Worm (Caenorhabditis elegans): ENCODE measurements around the gene F45E4.5.

Gene F45E4.5

ce11 chrIV:7632535-7632934, 3.7 kb upstream of the F45E4.5 start, which contains the start of gene F45E4.6 (continued):
- TF ChIP-seq C04F5.9 (tag; optimal IDR thresholded peaks at IDR 0.05), result no peak
- no peak for TF ChIP-seq lin-13 (GFP tag; optimal IDR thresholded peaks at IDR 0.05)
- TF ChIP-seq hlh-4 (tag; optimal IDR thresholded peaks at IDR 0.05), result no peak
- no peak for TF ChIP-seq pqm-1 (tag; optimal IDR thresholded peaks at IDR 0.05)
- TF ChIP-seq lin-39 (tag; optimal IDR thresholded peaks at IDR 0.05), result no peak
- TF ChIP-seq fos-1 (tag; optimal IDR thresholded peaks at IDR 0.05), result no peak
- no peak for TF ChIP-seq grh-1 (GFP tag; IDR thresholded peaks at IDR 0.05)
- TF ChIP-seq unc-98 (GFP tag; IDR thresholded peaks at IDR 0.05), result no peak
- TF ChIP-seq ceh-88 (GFP tag; IDR thresholded peaks at IDR 0.05), result no peak
- no peak for TF ChIP-seq nhr-11 (tag; optimal IDR thresholded peaks at IDR 0.05)
- no peak for TF ChIP-seq ama-1 (optimal IDR thresholded peaks at IDR 0.05)
- peak; percentile 20 for TF ChIP-seq rnt-1 (tag; optimal IDR thresholded peaks at IDR 0.05)

DNA sequence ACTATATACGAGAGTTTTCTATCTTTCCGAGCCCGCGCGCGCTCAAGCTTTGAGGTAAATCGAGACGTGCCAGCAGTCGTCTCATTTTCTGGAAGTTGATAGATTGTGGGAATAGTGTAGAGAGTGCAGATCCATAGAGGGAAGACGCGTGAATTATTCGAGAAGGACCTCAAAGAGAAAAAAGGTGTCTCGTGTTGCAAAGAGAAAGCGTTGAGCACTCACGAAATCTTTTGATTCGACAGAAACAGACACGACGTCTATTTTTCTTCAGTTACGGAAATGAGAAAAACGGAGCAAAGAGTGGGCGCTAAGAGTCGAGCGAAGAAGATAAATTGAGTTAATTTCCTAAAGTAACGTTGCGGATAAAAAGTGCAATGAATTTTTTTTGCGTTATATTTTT, 5.0 kb downstream of the F45E4.5 start:
- TF ChIP-seq ceh-82 (tag; optimal IDR thresholded peaks at IDR 0.05) (peak in 1 of 3 experiments; percentile 20), lsy-2 (tag; optimal IDR thresholded peaks at IDR 0.05) (peak in 1 of 2 experiments; percentile 3), lin-14 (GFP tag; optimal IDR thresholded peaks at IDR 0.05) (peak; percentile 63), fos-1 (tag; optimal IDR thresholded peaks at IDR 0.05) (no peak), snpc-4 (tag; optimal IDR thresholded peaks at IDR 0.05) (no peak), unc-86 (tag; optimal IDR thresholded peaks at IDR 0.05) (peak; percentile 71), lir-3 (tag; optimal IDR thresholded peaks at IDR 0.05; ENCODE audit: poor library complexity) (no peak), efl-1 (optimal IDR thresholded peaks at IDR 0.05) (peak in 1 of 2 experiments; percentile 11), efl-1 (GFP tag; optimal IDR thresholded peaks at IDR 0.05 in 1 of 2) (no peak), swsn-7 (tag; optimal IDR thresholded peaks at IDR 0.05) (peak; percentile 15), nhr-71 (tag; optimal IDR thresholded peaks at IDR 0.05) (peak; percentile 13), fkh-10 (GFP tag; optimal IDR thresholded peaks at IDR 0.05) (peak; percentile 36), mep-1 (tag; optimal IDR thresholded peaks at IDR 0.05) (no peak), egl-13 (tag; optimal IDR thresholded peaks at IDR 0.05) (peak; percentile 60), nhr-47 (tag; optimal IDR thresholded peaks at IDR 0.05) (peak; percentile 31), elt-3 (tag; optimal IDR thresholded peaks at IDR 0.05) (no peak), aly-2 (tag; optimal IDR thresholded peaks at IDR 0.05) (peak; percentile 81)

ce11 chrIV:7623078-7623477, 5.8 kb downstream of the F45E4.5 start:
- no peak for TF ChIP-seq Y116A8C.19 (tag; optimal IDR thresholded peaks at IDR 0.05; ENCODE audit: borderline replicate concordance)
- no peak for TF ChIP-seq dpl-1 (GFP tag; optimal IDR thresholded peaks at IDR 0.05)
- TF ChIP-seq swsn-7 (tag; optimal IDR thresholded peaks at IDR 0.05), result no peak
- no peak for TF ChIP-seq egl-13 (tag; optimal IDR thresholded peaks at IDR 0.05)
- TF ChIP-seq nhr-90 (tag; optimal IDR thresholded peaks at IDR 0.05; ENCODE audit: poor library complexity), result no peak
- no peak for TF ChIP-seq hpl-2 (GFP tag; optimal IDR thresholded peaks at IDR 0.05)
- TF ChIP-seq tbx-2 (tag; optimal IDR thresholded peaks at IDR 0.05), result no peak
- no peak for TF ChIP-seq lin-15B (tag; optimal IDR thresholded peaks at IDR 0.05)
- TF ChIP-seq irx-1 (tag; optimal IDR thresholded peaks at IDR 0.05), result no peak
- TF ChIP-seq pax-3 (tag; optimal IDR thresholded peaks at IDR 0.05), result no peak
- TF ChIP-seq egl-27 (tag; optimal IDR thresholded peaks at IDR 0.05), result no peak
- TF ChIP-seq hlh-4 (tag; optimal IDR thresholded peaks at IDR 0.05), result no peak

DNA sequence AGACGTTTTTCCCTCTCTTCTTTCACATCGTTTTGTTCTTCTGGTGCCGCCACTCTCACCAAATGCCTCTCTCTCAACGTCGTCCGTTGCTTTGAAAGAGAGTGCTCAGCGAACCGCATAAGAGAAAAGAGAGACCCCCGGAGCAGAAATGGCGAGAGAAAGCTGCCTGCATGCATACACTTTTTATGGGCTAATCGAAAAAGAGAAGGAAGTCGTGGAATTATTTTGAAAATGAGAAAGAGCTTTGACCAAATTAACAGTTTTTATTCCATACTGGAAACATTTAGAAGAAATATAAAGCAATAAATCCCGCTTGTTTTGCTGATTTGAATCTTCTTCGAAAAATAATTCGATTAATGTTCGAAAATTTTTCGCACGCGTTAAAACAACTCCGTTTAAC, 8.4 kb downstream of the F45E4.5 start:
- TF ChIP-seq efl-1 (optimal IDR thresholded peaks at IDR 0.05), result no peak
- TF ChIP-seq efl-1 (GFP tag; optimal IDR thresholded peaks at IDR 0.05 in 1 of 2), result peak in 1 of 2 experiments; percentile 76
- peak in 1 of 3 experiments; percentile 1 for TF ChIP-seq ceh-82 (tag; optimal IDR thresholded peaks at IDR 0.05)
- TF ChIP-seq snu-23 (GFP tag; optimal IDR thresholded peaks at IDR 0.05), result no peak
- peak; percentile 54 for TF ChIP-seq lin-14 (GFP tag; optimal IDR thresholded peaks at IDR 0.05)
- TF ChIP-seq ces-1 (GFP tag; optimal IDR thresholded peaks at IDR 0.05), result no peak
- TF ChIP-seq dpl-1 (GFP tag; optimal IDR thresholded peaks at IDR 0.05), result no peak
